Worm (Caenorhabditis elegans) whole organism, L3 larva: ENCODE measurements around the gene srj-44.

ENCODE experiments used
- R02D3.7 ChIP-seq: fragments of 150-350 bp; optimal IDR thresholded peaks from 2 replicates; lab custom pipeline; 2014; ENCODE audit warnings: missing biosample characterization, missing genetic modification characterization
- aly-2 ChIP-seq: fragments of 150-350 bp; optimal IDR thresholded peaks from 2 replicates; lab custom pipeline; 2014; ENCODE audit warnings: missing biosample characterization, missing genetic modification characterization
- ceh-16 ChIP-seq: sonication (generic microtip); optimal IDR thresholded peaks from 2 replicates; lab custom pipeline; 2017; ENCODE audit warnings: missing biosample characterization, missing genetic modification characterization
- ceh-28 ChIP-seq: fragments of 150-350 bp; optimal IDR thresholded peaks from 2 replicates; lab custom pipeline; 2014; ENCODE audit warnings: missing biosample characterization, missing genetic modification reagents, missing genetic modification characterization
- ceh-9 ChIP-seq: sonication (generic microtip); optimal IDR thresholded peaks from 2 replicates; lab custom pipeline; 2018; ENCODE audit warnings: missing biosample characterization, missing genetic modification characterization
- daf-12 ChIP-seq: fragments of 150-350 bp; optimal IDR thresholded peaks from 2 replicates; lab custom pipeline; 2014; ENCODE audit warnings: missing biosample characterization, missing genetic modification reagents, missing genetic modification characterization
- egl-27 ChIP-seq: sonication (generic microtip); optimal IDR thresholded peaks from 4 replicates; lab custom pipeline; 2017; ENCODE audit warnings: missing biosample characterization, missing genetic modification reagents, missing genetic modification characterization
- elt-2 ChIP-seq: sonication (generic microtip); optimal IDR thresholded peaks from 2 replicates; lab custom pipeline; 2016; ENCODE audit warnings: missing genetic modification reagents, mild to moderate bottlenecking, missing genetic modification characterization, missing compliant biosample characterization
- elt-3 ChIP-seq, 3 experiments: fragments of 150-350 bp in 1 of 3; sonication (generic microtip) in 2 of 3; optimal IDR thresholded peaks; 2 replicates in 2 of 3; 4 replicates in 1 of 3; lab custom pipeline; 2014 to 2017; ENCODE audit warnings: missing biosample characterization in 3 of 3, missing genetic modification characterization in 3 of 3
- eor-1 ChIP-seq, 2 experiments: fragments of 150-350 bp; optimal IDR thresholded peaks; 2 replicates each; lab custom pipeline; 2014 to 2018; ENCODE audit warnings: missing biosample characterization in 2 of 2, missing genetic modification characterization in 2 of 2
- fkh-2 ChIP-seq: fragments of 150-350 bp; optimal IDR thresholded peaks from 2 replicates; lab custom pipeline; 2014; ENCODE audit warnings: missing biosample characterization, missing genetic modification reagents, missing genetic modification characterization
- hmg-11 ChIP-seq: sonication (generic microtip); optimal IDR thresholded peaks from 2 replicates; lab custom pipeline; 2016; ENCODE audit warnings: missing genetic modification characterization, missing compliant biosample characterization
- jun-1 ChIP-seq: fragments of 150-350 bp; optimal IDR thresholded peaks from 2 replicates; lab custom pipeline; 2014; ENCODE audit warnings: missing biosample characterization, missing genetic modification reagents, missing genetic modification characterization
- lin-15B ChIP-seq: fragments of 150-350 bp; optimal IDR thresholded peaks from 2 replicates; lab custom pipeline; 2014; ENCODE audit warnings: missing biosample characterization, missing genetic modification characterization
- lin-39 ChIP-seq: fragments of 150-350 bp; optimal IDR thresholded peaks from 2 replicates; lab custom pipeline; 2018; ENCODE audit warnings: missing biosample characterization, missing genetic modification reagents, missing genetic modification characterization
- lsy-12 ChIP-seq: sonication (generic microtip); optimal IDR thresholded peaks from 2 replicates; lab custom pipeline; 2016; ENCODE audit warnings: mild to moderate bottlenecking, missing genetic modification characterization, missing compliant biosample characterization
- mdl-1 ChIP-seq: fragments of 150-350 bp; optimal IDR thresholded peaks from 2 replicates; lab custom pipeline; 2014; ENCODE audit warnings: missing biosample characterization, missing genetic modification characterization
- mml-1 ChIP-seq: fragments of 150-350 bp; sonication (generic microtip); optimal IDR thresholded peaks from 3 replicates; lab custom pipeline; 2014; ENCODE audit warnings: missing biosample characterization, missing genetic modification characterization
- nfya-1 ChIP-seq: sonication (generic microtip); optimal IDR thresholded peaks from 2 replicates; lab custom pipeline; 2017; ENCODE audit warnings: missing genetic modification characterization, mild to moderate bottlenecking, missing compliant biosample characterization, antibody characterized with exemption, moderate library complexity; ENCODE audit not compliant: insufficient read depth
- nhr-12 ChIP-seq: fragments of 150-350 bp; optimal IDR thresholded peaks from 2 replicates; lab custom pipeline; 2014; ENCODE audit warnings: missing biosample characterization, missing genetic modification characterization
- nhr-237 ChIP-seq: fragments of 150-350 bp; optimal IDR thresholded peaks from 2 replicates; lab custom pipeline; 2014; ENCODE audit warnings: missing biosample characterization, missing genetic modification characterization
- nhr-67 ChIP-seq: fragments of 150-350 bp; optimal IDR thresholded peaks from 2 replicates; lab custom pipeline; 2014; ENCODE audit warnings: missing biosample characterization, missing genetic modification characterization
- nhr-76 ChIP-seq: fragments of 150-350 bp; sonication (generic microtip); optimal IDR thresholded peaks from 5 replicates; lab custom pipeline; 2014; ENCODE audit warnings: missing biosample characterization, missing genetic modification characterization
- nhr-77 ChIP-seq: fragments of 150-350 bp; optimal IDR thresholded peaks from 2 replicates; lab custom pipeline; 2014; ENCODE audit warnings: missing biosample characterization, missing genetic modification characterization
- pha-4 ChIP-seq: fragments of 150-350 bp; optimal IDR thresholded peaks from 2 replicates; lab custom pipeline; 2014; ENCODE audit warnings: missing biosample characterization, missing genetic modification reagents, missing genetic modification characterization
- skn-1 ChIP-seq: fragments of 150-350 bp; optimal IDR thresholded peaks from 2 replicates; lab custom pipeline; 2014; ENCODE audit warnings: missing biosample characterization, missing genetic modification characterization
- snpc-4 ChIP-seq: fragments of 150-350 bp; optimal IDR thresholded peaks from 2 replicates; lab custom pipeline; 2014; ENCODE audit warnings: missing biosample characterization, missing genetic modification characterization
- tbx-2 ChIP-seq: sonication (generic microtip); optimal IDR thresholded peaks from 2 replicates; lab custom pipeline; 2016; ENCODE audit warnings: mild to moderate bottlenecking, missing genetic modification characterization, missing compliant biosample characterization
- unc-39 ChIP-seq: sonication (generic microtip); optimal IDR thresholded peaks from 4 replicates; lab custom pipeline; 2017; ENCODE audit warnings: missing biosample characterization, missing genetic modification characterization
- unc-62 ChIP-seq: fragments of 150-350 bp; sonication (generic microtip); optimal IDR thresholded peaks from 4 replicates; lab custom pipeline; 2014; ENCODE audit warnings: missing biosample characterization, missing genetic modification reagents, missing genetic modification characterization
- ztf-11 ChIP-seq: fragments of 150-350 bp; optimal IDR thresholded peaks from 2 replicates; lab custom pipeline; 2014; ENCODE audit warnings: missing biosample characterization, missing genetic modification characterization
- ztf-4 ChIP-seq: fragments of 150-350 bp; optimal IDR thresholded peaks from 2 replicates; lab custom pipeline; 2014; ENCODE audit warnings: missing biosample characterization, missing genetic modification characterization

Gene srj-44

ce11 chrV:2830817-2831216 is 14.9 kb downstream of the srj-44 start, which contains the start of gene srw-2:
TSS of gene srw-2 (plus strand) at chrV:2830878.
- TF ChIP-seq ceh-9 (tag; lab: Kevin White, UChicago) = no peak
- TF ChIP-seq fkh-2 (tag; lab: Kevin White, UChicago) = no peak
- no peak for TF ChIP-seq jun-1 (tag; lab: Kevin White, UChicago)
- no peak for TF ChIP-seq ceh-28 (tag; lab: Kevin White, UChicago)
- no peak for TF ChIP-seq skn-1 (tag; lab: Kevin White, UChicago)
- no peak for TF ChIP-seq ztf-4 (tag; lab: Kevin White, UChicago)

- TF ChIP-seq hmg-11 (peak; percentile 87), elt-2 (tag; lab: Kevin White, UChicago) (no peak), eor-1 (tag; optimal IDR thresholded peaks at IDR 0.05; lab: Kevin White, UChicago) (no peak)
These were observed 18.9 kb downstream of the srj-44 start, which contains the start of gene T03D3.5 for ce11 chrV:2826815-2827214. TSS of gene T03D3.5 (minus strand) at chrV:2826835.

- TF ChIP-seq R02D3.7 (tag; lab: Kevin White, UChicago) = no peak
- TF ChIP-seq lsy-12 (tag; lab: Kevin White, UChicago) = no peak
- TF ChIP-seq egl-27 = no peak
- no peak for TF ChIP-seq elt-3 (tag; optimal IDR thresholded peaks at IDR 0.05; lab: Kevin White, UChicago)
- TF ChIP-seq ceh-16 (tag; lab: Kevin White, UChicago) = no peak
- TF ChIP-seq nhr-76 (tag; lab: Kevin White, UChicago) = no peak
- TF ChIP-seq mdl-1 (tag; lab: Kevin White, UChicago) = no peak
- no peak for TF ChIP-seq tbx-2 (tag; lab: Kevin White, UChicago)
- no peak for TF ChIP-seq ztf-4 (tag; lab: Kevin White, UChicago)
- no peak for TF ChIP-seq nhr-67 (tag; lab: Kevin White, UChicago)
- no peak for TF ChIP-seq elt-2 (tag; lab: Kevin White, UChicago)
- no peak for TF ChIP-seq fkh-2 (tag; lab: Kevin White, UChicago)
- no peak for TF ChIP-seq nhr-237
- no peak for TF ChIP-seq pha-4 (tag; lab: Kevin White, UChicago)
- TF ChIP-seq snpc-4 (tag; lab: Kevin White, UChicago) = no peak
- no peak for TF ChIP-seq jun-1 (tag; lab: Kevin White, UChicago)
- TF ChIP-seq ztf-11 (tag; lab: Kevin White, UChicago) = no peak
- TF ChIP-seq lin-39 (tag; lab: Kevin White, UChicago) = no peak
- TF ChIP-seq aly-2 (tag; lab: Kevin White, UChicago) = no peak
- no peak for TF ChIP-seq unc-62 (GFP tag; lab: Kevin White, UChicago)
- TF ChIP-seq, all 47 proteins: peak for 0
These were observed 19.7 kb downstream of the srj-44 start for ce11 chrV:2825978-2826377.

- TF ChIP-seq nfya-1 (peak; percentile 46), nhr-77 (tag; lab: Kevin White, UChicago) (no peak)
These were observed 23.9 kb downstream of the srj-44 start, which contains the start of gene srh-36 for ce11 chrV:2821618-2822272. TSS of gene srh-36 (minus strand) at chrV:2821668.

- TF ChIP-seq unc-39 (tag; lab: Kevin White, UChicago) (no peak), elt-3 (tag; optimal IDR thresholded peaks at IDR 0.05; lab: Kevin White, UChicago) (no peak), mml-1 (no peak), lin-15B (tag; lab: Kevin White, UChicago) (no peak)
These were observed 27.6 kb downstream of the srj-44 start, which contains the start of gene srt-34 for ce11 chrV:2818117-2818516. TSS of gene srt-34 (minus strand) at chrV:2818217.

ce11 chrV:2815956-2816355 is 29.7 kb downstream of the srj-44 start, which contains the start of gene F54E2.5:
TSS of gene F54E2.5 (minus strand) at chrV:2816056.
- no peak for TF ChIP-seq nhr-12 (tag; lab: Kevin White, UChicago)
- TF ChIP-seq mml-1 = no peak
- TF ChIP-seq elt-2 (tag; lab: Kevin White, UChicago) = no peak
- TF ChIP-seq daf-12 (tag; lab: Kevin White, UChicago) = no peak
